Worm (Caenorhabditis elegans) whole organism, late embryonic: ENCODE results near the gene asns-2.
"Not testable (repeated sequence)": the region's sequence is repeated elsewhere in the genome, so short reads cannot be mapped to it uniquely, and the experiment has no call there.

ENCODE experiments used
- F13H6.1 ChIP-seq: sonication (generic microtip); optimal IDR thresholded peaks from 2 replicates; lab custom pipeline; 2016; ENCODE audit warnings: missing genetic modification characterization, missing compliant biosample characterization
- K09A11.1 ChIP-seq: sonication (generic microtip); optimal IDR thresholded peaks from 2 replicates; lab custom pipeline; 2017; ENCODE audit warnings: antibody characterized with exemption, mild to moderate bottlenecking, missing genetic modification characterization, missing compliant biosample characterization; ENCODE audit not compliant: insufficient read depth
- T23F11.4 ChIP-seq: fragments of 200-800 bp; sonication (Bioruptor generic); optimal IDR thresholded peaks from 2 replicates; lab custom pipeline; 2018; ENCODE audit warnings: mild to moderate bottlenecking, missing genetic modification characterization, missing compliant biosample characterization
- Y22D7AL.16 ChIP-seq: sonication (generic microtip); optimal IDR thresholded peaks from 2 replicates; lab custom pipeline; 2016; ENCODE audit warnings: missing genetic modification characterization, missing compliant biosample characterization
- ceh-14 ChIP-seq: sonication (generic microtip); optimal IDR thresholded peaks from 2 replicates; lab custom pipeline; 2016; ENCODE audit warnings: missing genotype, missing genetic modification characterization, missing compliant biosample characterization
- ceh-18 ChIP-seq: sonication (generic microtip); optimal IDR thresholded peaks from 2 replicates; lab custom pipeline; 2016; ENCODE audit warnings: missing genetic modification characterization, missing compliant biosample characterization
- ceh-2 ChIP-seq: sonication (generic microtip); optimal IDR thresholded peaks from 2 replicates; lab custom pipeline; 2016; ENCODE audit warnings: missing genotype, missing genetic modification characterization, missing compliant biosample characterization
- ceh-22 ChIP-seq: sonication (generic microtip); optimal IDR thresholded peaks from 2 replicates; lab custom pipeline; 2017; ENCODE audit warnings: missing biosample characterization, missing genetic modification characterization
- ceh-31 ChIP-seq: sonication (generic microtip); optimal IDR thresholded peaks from 2 replicates; lab custom pipeline; 2016; ENCODE audit warnings: missing genetic modification characterization, missing compliant biosample characterization
- ceh-34 ChIP-seq: sonication (generic microtip); optimal IDR thresholded peaks from 2 replicates; lab custom pipeline; 2016; ENCODE audit warnings: mild to moderate bottlenecking, missing genetic modification characterization, missing compliant biosample characterization
- ceh-45 ChIP-seq: fragments of 200-800 bp; sonication (Bioruptor generic); IDR thresholded peaks from 2 replicates; pipeline ENCODE4 v1.3.6; 2022; ENCODE audit warnings: missing genetic modification reagents, missing genetic modification characterization, missing compliant biosample characterization
- ceh-48 ChIP-seq: sonication (generic microtip); optimal IDR thresholded peaks from 2 replicates; lab custom pipeline; 2016; ENCODE audit warnings: missing genetic modification characterization, inconsistent platforms, missing compliant biosample characterization
- dve-1 ChIP-seq: sonication (generic microtip); optimal IDR thresholded peaks from 2 replicates; lab custom pipeline; 2017; ENCODE audit warnings: antibody characterized with exemption, mild to moderate bottlenecking, missing genetic modification characterization, missing compliant biosample characterization
- ets-4 ChIP-seq: sonication (generic microtip); optimal IDR thresholded peaks from 2 replicates; lab custom pipeline; 2016; ENCODE audit warnings: missing genetic modification characterization, missing compliant biosample characterization
- eyg-1 ChIP-seq: sonication (generic microtip); optimal IDR thresholded peaks from 2 replicates; lab custom pipeline; 2016; ENCODE audit warnings: missing genotype, missing genetic modification characterization, missing compliant biosample characterization
- fax-1 ChIP-seq: sonication (generic microtip); optimal IDR thresholded peaks from 2 replicates; lab custom pipeline; 2016; ENCODE audit warnings: missing genotype, missing genetic modification characterization, missing compliant biosample characterization
- fkh-6 ChIP-seq: sonication (generic microtip); optimal IDR thresholded peaks from 2 replicates; lab custom pipeline; 2016; ENCODE audit warnings: missing genetic modification characterization, missing compliant biosample characterization
- gmeb-2 ChIP-seq: sonication (generic microtip); optimal IDR thresholded peaks from 2 replicates; lab custom pipeline; 2016; ENCODE audit warnings: missing genetic modification characterization, inconsistent platforms, missing compliant biosample characterization
- hlh-15 ChIP-seq: sonication (generic microtip); optimal IDR thresholded peaks from 2 replicates; lab custom pipeline; 2016; ENCODE audit warnings: missing genetic modification characterization, missing compliant biosample characterization
- hlh-8 ChIP-seq: sonication (generic microtip); optimal IDR thresholded peaks from 2 replicates; lab custom pipeline; 2016; ENCODE audit warnings: missing genotype, missing genetic modification characterization, missing compliant biosample characterization
- lin-11 ChIP-seq: fragments of 200-800 bp; sonication (Bioruptor generic); optimal IDR thresholded peaks from 2 replicates; lab custom pipeline; 2018; ENCODE audit warnings: mild to moderate bottlenecking, missing genetic modification characterization, missing compliant biosample characterization
- mec-3 ChIP-seq: sonication (generic microtip); optimal IDR thresholded peaks from 2 replicates; lab custom pipeline; 2016; ENCODE audit warnings: borderline replicate concordance, missing genetic modification characterization, missing compliant biosample characterization
- nfya-1 ChIP-seq: sonication (generic microtip); optimal IDR thresholded peaks from 2 replicates; lab custom pipeline; 2017; ENCODE audit warnings: missing genetic modification characterization, mild to moderate bottlenecking, missing compliant biosample characterization, antibody characterized with exemption, moderate library complexity
- nhr-11 ChIP-seq: fragments of 150-350 bp; optimal IDR thresholded peaks from 2 replicates; lab custom pipeline; 2014; ENCODE audit warnings: missing biosample characterization, missing genetic modification characterization
- nhr-232 ChIP-seq: sonication (generic microtip); optimal IDR thresholded peaks from 2 replicates; lab custom pipeline; 2016; ENCODE audit warnings: missing genetic modification characterization, missing compliant biosample characterization
- pat-9 ChIP-seq: fragments of 200-800 bp; sonication (Bioruptor generic); optimal IDR thresholded peaks from 2 replicates; lab custom pipeline; 2018; ENCODE audit warnings: mild to moderate bottlenecking, missing genetic modification characterization, moderate library complexity, missing compliant biosample characterization
- pax-1 ChIP-seq: fragments of 150-350 bp; optimal IDR thresholded peaks from 2 replicates; lab custom pipeline; 2014; ENCODE audit warnings: missing biosample characterization, missing genetic modification characterization
- pha-2 ChIP-seq: sonication (generic microtip); optimal IDR thresholded peaks from 2 replicates; lab custom pipeline; 2017; ENCODE audit warnings: mild to moderate bottlenecking, missing genetic modification characterization, missing compliant biosample characterization
- pha-4 ChIP-seq: fragments of 150-350 bp; optimal IDR thresholded peaks from 2 replicates; lab custom pipeline; 2018; ENCODE audit warnings: missing biosample characterization, missing genetic modification reagents, missing genetic modification characterization
- ref-2 ChIP-seq: sonication (generic microtip); optimal IDR thresholded peaks from 2 replicates; lab custom pipeline; 2016; ENCODE audit warnings: missing genetic modification characterization, missing compliant biosample characterization
- rnt-1 ChIP-seq: sonication (generic microtip); optimal IDR thresholded peaks from 2 replicates; lab custom pipeline; 2016; ENCODE audit warnings: missing genetic modification characterization, missing compliant biosample characterization
- sox-4 ChIP-seq: sonication (generic microtip); optimal IDR thresholded peaks from 2 replicates; lab custom pipeline; 2017; ENCODE audit warnings: mild to moderate bottlenecking, missing genetic modification characterization, inconsistent platforms, missing compliant biosample characterization
- syd-9 ChIP-seq: sonication (generic microtip); optimal IDR thresholded peaks from 2 replicates; lab custom pipeline; 2016; ENCODE audit warnings: mild to moderate bottlenecking, missing genetic modification characterization, moderate library complexity, missing compliant biosample characterization
- tbx-2 ChIP-seq: sonication (generic microtip); optimal IDR thresholded peaks from 2 replicates; lab custom pipeline; 2016; ENCODE audit warnings: missing genetic modification characterization, missing compliant biosample characterization
- tbx-7 ChIP-seq: sonication (generic microtip); optimal IDR thresholded peaks from 2 replicates; lab custom pipeline; 2016; ENCODE audit warnings: missing genotype, missing genetic modification characterization, missing compliant biosample characterization
- unc-42 ChIP-seq: sonication (generic microtip); optimal IDR thresholded peaks from 2 replicates; lab custom pipeline; 2016; ENCODE audit warnings: missing genotype, missing genetic modification characterization, missing compliant biosample characterization
- unc-86 ChIP-seq: sonication (generic microtip); optimal IDR thresholded peaks from 2 replicates; lab custom pipeline; 2016; ENCODE audit warnings: missing genetic modification characterization, missing compliant biosample characterization
- zip-5 ChIP-seq: sonication (generic microtip); optimal IDR thresholded peaks from 2 replicates; lab custom pipeline; 2016; ENCODE audit warnings: missing genetic modification characterization, missing compliant biosample characterization

asns-2 gene

DNA sequence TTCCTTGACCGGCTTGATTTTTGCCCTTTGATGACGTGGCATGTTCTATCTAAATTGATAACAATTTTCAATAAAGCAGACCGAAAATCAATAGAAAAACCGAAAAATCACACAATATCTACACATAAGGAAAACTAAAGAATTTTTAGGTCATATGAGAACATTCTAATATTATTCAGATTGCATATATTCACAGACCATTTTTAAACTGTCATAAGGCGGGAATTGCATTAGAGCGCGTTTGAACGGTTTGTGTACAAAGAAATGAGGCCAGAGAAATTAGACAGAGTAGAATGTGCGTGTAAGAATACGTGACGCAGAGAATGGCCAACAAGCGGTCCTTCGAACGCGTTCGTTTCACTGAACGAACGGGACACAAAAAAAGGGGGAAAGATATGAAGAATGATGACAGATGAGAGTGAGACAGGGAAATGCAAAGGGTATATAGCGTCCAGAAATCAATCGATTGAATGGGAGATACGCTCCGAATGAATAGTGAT, 13.7 kb downstream of the asns-2 start, which contains the start of gene M02D8.3 (continued):
- TF ChIP-seq nhr-11 = no peak
- TF ChIP-seq nhr-232 (tag; lab: Kevin White, UChicago) = no peak
- TF ChIP-seq gmeb-2 (tag; lab: Kevin White, UChicago) = no peak
- peak; percentile 50 for TF ChIP-seq ceh-31
- no peak for TF ChIP-seq ceh-45
- no peak for TF ChIP-seq T23F11.4 (GFP tag; lab: Kevin White, UChicago)
- no peak for TF ChIP-seq ceh-2 (tag; lab: Kevin White, UChicago)
- no peak for TF ChIP-seq fkh-6 (tag; lab: Kevin White, UChicago)
- no peak for TF ChIP-seq ceh-14 (tag; lab: Kevin White, UChicago)
- no peak for TF ChIP-seq fax-1 (tag; lab: Kevin White, UChicago)
- TF ChIP-seq zip-5 (tag; lab: Kevin White, UChicago) = no peak
- TF ChIP-seq hlh-8 (tag; lab: Kevin White, UChicago) = no peak
- TF ChIP-seq rnt-1 = no peak
- TF ChIP-seq pax-1 (tag; lab: Kevin White, UChicago) = no peak
- TF ChIP-seq hlh-15 (tag; lab: Kevin White, UChicago) = no peak
- peak; percentile 22 for TF ChIP-seq pha-4 (tag; lab: Kevin White, UChicago)
- peak; percentile 53 for TF ChIP-seq unc-86 (tag; lab: Kevin White, UChicago)
- TF ChIP-seq Y22D7AL.16 = no peak
- no peak for TF ChIP-seq eyg-1 (tag; lab: Kevin White, UChicago)
- no peak for TF ChIP-seq F13H6.1 (tag; lab: Kevin White, UChicago)
- peak; percentile 2 for TF ChIP-seq unc-42 (tag; lab: Kevin White, UChicago)
- TF ChIP-seq ceh-34 (tag; lab: Kevin White, UChicago) = peak; percentile 8
- TF ChIP-seq, all 69 proteins: peak for 11

- TF ChIP-seq lin-11, tbx-7, hlh-8 (tag; lab: Kevin White, UChicago): not testable (repeated sequence)
These were observed 18.9 kb downstream of the asns-2 start, which contains the start of gene M02D8.6 for ce11 chrX:8731822-8732221. Gene M02D8.6 (minus strand): TSS chrX:8731922.

ce11 chrX:8727306-8727705, 23.4 kb downstream of the asns-2 start, which contains the start of gene EGAP4.1:
Gene EGAP4.1 (minus strand): TSS chrX:8727406.
- TF ChIP-seq ceh-18 (tag; lab: Kevin White, UChicago) (peak; percentile 13), nfya-1 (no peak)

ce11 chrX:8723840-8724239, 26.9 kb downstream of the asns-2 start:
- no peak for TF ChIP-seq ceh-48 (tag; lab: Kevin White, UChicago)
- TF ChIP-seq fkh-6 (tag; lab: Kevin White, UChicago) = no peak
- peak; percentile 25 for TF ChIP-seq nfya-1
- no peak for TF ChIP-seq ceh-22 (tag; lab: Kevin White, UChicago)
- TF ChIP-seq rnt-1 = peak; percentile 90
- TF ChIP-seq ceh-14 (tag; lab: Kevin White, UChicago) = no peak
- no peak for TF ChIP-seq ref-2 (tag; lab: Kevin White, UChicago)
- TF ChIP-seq sox-4 (tag; lab: Kevin White, UChicago) = no peak
- no peak for TF ChIP-seq pha-2 (tag; lab: Kevin White, UChicago)
- TF ChIP-seq dve-1 (tag; lab: Kevin White, UChicago) = no peak
- TF ChIP-seq ceh-31 = no peak
- TF ChIP-seq ets-4 (tag; lab: Kevin White, UChicago) = no peak
- peak; percentile 32 for TF ChIP-seq ceh-34 (tag; lab: Kevin White, UChicago)
- no peak for TF ChIP-seq K09A11.1 (tag; lab: Kevin White, UChicago)
- peak; percentile 17 for TF ChIP-seq hlh-8 (tag; lab: Kevin White, UChicago)
- peak; percentile 2 for TF ChIP-seq syd-9 (tag; lab: Kevin White, UChicago)
- no peak for TF ChIP-seq unc-86 (tag; lab: Kevin White, UChicago)
- no peak for TF ChIP-seq mec-3 (tag; lab: Kevin White, UChicago)
- TF ChIP-seq pax-1 (tag; lab: Kevin White, UChicago) = no peak
- peak; percentile 40 for TF ChIP-seq pat-9 (tag; lab: Kevin White, UChicago)
- TF ChIP-seq ceh-18 (tag; lab: Kevin White, UChicago) = peak; percentile 97
- peak; percentile 43 for TF ChIP-seq tbx-2
- no peak for TF ChIP-seq ceh-2 (tag; lab: Kevin White, UChicago)
- TF ChIP-seq, all 69 proteins: peak for 8
